Worm (Caenorhabditis elegans) whole organism, L3 larva: ENCODE data around the gene nos-2.

Experiments
- ZK546.5 ChIP-seq: sonication (generic microtip); optimal IDR thresholded peaks from 2 replicates; lab custom pipeline; 2017; ENCODE audit warnings: missing biosample characterization, missing genetic modification characterization
- ceh-82 ChIP-seq: fragments of 150-350 bp; optimal IDR thresholded peaks from 2 replicates; lab custom pipeline; 2014; ENCODE audit warnings: missing biosample characterization, missing genetic modification characterization
- daf-12 ChIP-seq: fragments of 150-350 bp; optimal IDR thresholded peaks from 2 replicates; lab custom pipeline; 2014; ENCODE audit warnings: missing biosample characterization, missing genetic modification reagents, missing genetic modification characterization
- elt-2 ChIP-seq: sonication (generic microtip); optimal IDR thresholded peaks from 2 replicates; lab custom pipeline; 2016; ENCODE audit warnings: missing genetic modification reagents, mild to moderate bottlenecking, missing genetic modification characterization, missing compliant biosample characterization
- hmg-11 ChIP-seq: sonication (generic microtip); optimal IDR thresholded peaks from 2 replicates; lab custom pipeline; 2016; ENCODE audit warnings: missing genetic modification characterization, missing compliant biosample characterization
- jun-1 ChIP-seq: fragments of 150-350 bp; optimal IDR thresholded peaks from 2 replicates; lab custom pipeline; 2014; ENCODE audit warnings: missing biosample characterization, missing genetic modification reagents, missing genetic modification characterization
- nhr-28 ChIP-seq: fragments of 150-350 bp; optimal IDR thresholded peaks from 2 replicates; lab custom pipeline; 2014; ENCODE audit warnings: missing biosample characterization, missing genetic modification characterization
- unc-62 ChIP-seq: fragments of 150-350 bp; sonication (generic microtip); optimal IDR thresholded peaks from 4 replicates; lab custom pipeline; 2014; ENCODE audit warnings: missing biosample characterization, missing genetic modification reagents, missing genetic modification characterization

- TF ChIP-seq daf-12 (no peak), hmg-11 (tag; lab: Kevin White, UChicago) (no peak), jun-1 (tag; lab: Kevin White, UChicago) (no peak), ceh-82 (tag; lab: Kevin White, UChicago) (no peak), nhr-28 (tag; lab: Kevin White, UChicago) (no peak), unc-62 (no peak), ZK546.5 (tag; lab: Kevin White, UChicago) (no peak), elt-2 (tag; lab: Kevin White, UChicago) (no peak)
These were observed 9.1 kb upstream of the nos-2 start for ce11 chrII:7056328-7056727.
